Fruit fly (Drosophila melanogaster) whole organism, prepupa: Measurements from ENCODE around the gene ich.

Source experiments
- CG10631 ChIP-seq: fragments of 200-800 bp; sonication (Bioruptor generic); optimal IDR thresholded peaks from 2 replicates; lab custom pipeline; 2016; ENCODE audit warnings: missing biosample characterization, missing genetic modification characterization
- CG11294 ChIP-seq: fragments of 200-800 bp; sonication (Bioruptor generic); IDR thresholded peaks from 2 replicates; pipeline ENCODE4 v1.3.6; 2022; ENCODE audit warnings: missing biosample characterization, missing genetic modification characterization
- CG11762 ChIP-seq: fragments of 200-800 bp; sonication (Bioruptor generic); optimal IDR thresholded peaks from 3 replicates; lab custom pipeline; 2016; ENCODE audit warnings: missing biosample characterization, missing genetic modification characterization; ENCODE audit not compliant: insufficient read depth
- CG11902 ChIP-seq: fragments of 200-800 bp; sonication (Bioruptor generic); optimal IDR thresholded peaks from 3 replicates; lab custom pipeline; 2016; ENCODE audit warnings: missing biosample characterization, missing genetic modification characterization
- CG31627 ChIP-seq: fragments of 200-800 bp; sonication (Bioruptor generic); optimal IDR thresholded peaks from 3 replicates; lab custom pipeline; 2016; ENCODE audit warnings: missing biosample characterization, missing genetic modification characterization
- CG32006 ChIP-seq: fragments of 200-800 bp; sonication (Bioruptor generic); optimal IDR thresholded peaks from 3 replicates; lab custom pipeline; 2017; ENCODE audit warnings: missing biosample characterization, mild to moderate bottlenecking, missing genetic modification characterization
- CG34406 ChIP-seq: fragments of 200-800 bp; sonication (Bioruptor generic); optimal IDR thresholded peaks from 3 replicates; lab custom pipeline; 2016; ENCODE audit warnings: missing biosample characterization, missing genetic modification characterization
- CG6276 ChIP-seq: fragments of 200-800 bp; sonication (Bioruptor generic); optimal IDR thresholded peaks from 2 replicates; lab custom pipeline; 2017; ENCODE audit warnings: missing biosample characterization, mild to moderate bottlenecking, missing genetic modification characterization
- CG6792 ChIP-seq: fragments of 200-800 bp; sonication (Bioruptor generic); optimal IDR thresholded peaks from 3 replicates; lab custom pipeline; 2016; ENCODE audit warnings: missing biosample characterization, missing genetic modification characterization
- CG8319 ChIP-seq: fragments of 200-800 bp; sonication (Bioruptor generic); optimal IDR thresholded peaks from 3 replicates; lab custom pipeline; 2016; ENCODE audit warnings: missing biosample characterization, missing genetic modification characterization
- CG8632 ChIP-seq: fragments of 200-800 bp; sonication (Bioruptor generic); optimal IDR thresholded peaks from 3 replicates; lab custom pipeline; 2016; ENCODE audit warnings: missing biosample characterization, missing genetic modification characterization
- Eip75B ChIP-seq: fragments of 200-800 bp; sonication (Bioruptor generic); optimal IDR thresholded peaks from 3 replicates; lab custom pipeline; 2016; ENCODE audit warnings: missing biosample characterization, missing genetic modification characterization
- Eip78C ChIP-seq: fragments of 200-800 bp; sonication (Bioruptor generic); peaks from one replicate; lab custom pipeline; 2016; ENCODE audit warnings: missing biosample characterization, missing genetic modification characterization
- Eip93F ChIP-seq: fragments of 200-800 bp; sonication (Bioruptor generic); optimal IDR thresholded peaks from 2 replicates; lab custom pipeline; 2016; ENCODE audit warnings: missing biosample characterization, mild to moderate bottlenecking, missing genetic modification characterization
- Ets21C ChIP-seq: fragments of 200-800 bp; sonication (Bioruptor generic); optimal IDR thresholded peaks from 3 replicates; lab custom pipeline; 2016; ENCODE audit warnings: missing biosample characterization, missing genetic modification characterization
- Gug ChIP-seq: fragments of 200-800 bp; sonication (Bioruptor generic); IDR thresholded peaks from 2 replicates; pipeline ENCODE4 v1.3.6; 2022; ENCODE audit warnings: missing biosample characterization, missing genetic modification characterization
- Hr38 ChIP-seq: sonication (Bioruptor generic); optimal IDR thresholded peaks from 2 replicates; lab custom pipeline; 2016; ENCODE audit warnings: missing biosample characterization, missing genetic modification characterization
- Hr39 ChIP-seq: fragments of 200-800 bp; sonication (Bioruptor generic); optimal IDR thresholded peaks from 2 replicates; lab custom pipeline; 2016; ENCODE audit warnings: missing biosample characterization, missing genetic modification characterization
- Hr4 ChIP-seq: fragments of 200-800 bp; sonication (Bioruptor generic); optimal IDR thresholded peaks from 3 replicates; lab custom pipeline; 2016; ENCODE audit warnings: missing biosample characterization, missing genetic modification characterization
- Met ChIP-seq: fragments of 200-800 bp; sonication (Bioruptor generic); optimal IDR thresholded peaks from 3 replicates; lab custom pipeline; 2016; ENCODE audit warnings: missing biosample characterization, missing genetic modification characterization
- OdsH ChIP-seq: fragments of 200-800 bp; sonication (Bioruptor generic); optimal IDR thresholded peaks from 3 replicates; lab custom pipeline; 2016; ENCODE audit warnings: missing biosample characterization, missing genetic modification characterization
- Sox14 ChIP-seq: fragments of 200-800 bp; sonication (Bioruptor generic); optimal IDR thresholded peaks from 3 replicates; lab custom pipeline; 2016; ENCODE audit warnings: missing biosample characterization, missing genetic modification characterization
- Sox15 ChIP-seq: fragments of 200-800 bp; sonication (Bioruptor generic); optimal IDR thresholded peaks from 3 replicates; lab custom pipeline; 2016; ENCODE audit warnings: missing biosample characterization, missing genetic modification characterization
- dsx ChIP-seq: fragments of 200-800 bp; optimal IDR thresholded peaks from 3 replicates; lab custom pipeline; 2019; ENCODE audit warnings: missing biosample characterization, mild to moderate bottlenecking, missing genetic modification characterization, moderate library complexity; ENCODE audit not compliant: poor library complexity, severe bottlenecking
- eg ChIP-seq: fragments of 200-800 bp; sonication (Bioruptor generic); IDR thresholded peaks from 3 replicates; pipeline ENCODE4 v1.3.6; 2022; ENCODE audit warnings: missing biosample characterization, missing genetic modification characterization
- esn ChIP-seq: fragments of 200-800 bp; sonication (Bioruptor generic); optimal IDR thresholded peaks from 2 replicates; lab custom pipeline; 2016; ENCODE audit warnings: missing biosample characterization, mild to moderate bottlenecking, missing genetic modification characterization, moderate library complexity
- fd85E ChIP-seq: fragments of 200-800 bp; sonication (Bioruptor generic); optimal IDR thresholded peaks from 3 replicates; lab custom pipeline; 2016; ENCODE audit warnings: missing biosample characterization, missing genetic modification characterization
- fkh ChIP-seq: fragments of 200-800 bp; sonication (Bioruptor generic); optimal IDR thresholded peaks from 3 replicates; lab custom pipeline; 2017; ENCODE audit warnings: missing biosample characterization, mild to moderate bottlenecking, missing genetic modification characterization, moderate library complexity
- lz ChIP-seq: fragments of 200-800 bp; sonication (Bioruptor generic); optimal IDR thresholded peaks from 3 replicates; lab custom pipeline; 2016; ENCODE audit warnings: missing biosample characterization, missing genetic modification characterization
- pdm3 ChIP-seq: fragments of 200-800 bp; sonication (Bioruptor generic); optimal IDR thresholded peaks from 3 replicates; lab custom pipeline; 2016; ENCODE audit warnings: missing biosample characterization, missing genetic modification characterization
- salr ChIP-seq, 2 experiments: fragments of 200-800 bp; sonication (Bioruptor generic); optimal IDR thresholded peaks; 3 replicates each; lab custom pipeline; 2016 to 2018; ENCODE audit warnings: missing biosample characterization in 2 of 2, missing genetic modification characterization in 2 of 2, mild to moderate bottlenecking in 1 of 2
- spab ChIP-seq: fragments of 200-800 bp; sonication (Bioruptor generic); optimal IDR thresholded peaks from 2 replicates; lab custom pipeline; 2017; ENCODE audit warnings: missing biosample characterization, mild to moderate bottlenecking, missing genetic modification characterization, missing genetic modification reagents
- ss ChIP-seq, 2 experiments: fragments of 200-800 bp; sonication (Bioruptor generic); optimal IDR thresholded peaks; 2 replicates in 1 of 2; 3 replicates in 1 of 2; lab custom pipeline; 2017 to 2018; ENCODE audit warnings: mild to moderate bottlenecking in 2 of 2, missing biosample characterization in 2 of 2, missing genetic modification characterization in 2 of 2, moderate library complexity in 1 of 2
- topi ChIP-seq: fragments of 200-800 bp; sonication (Bioruptor generic); optimal IDR thresholded peaks from 3 replicates; lab custom pipeline; 2016; ENCODE audit warnings: missing biosample characterization, missing genetic modification characterization
- vri ChIP-seq: fragments of 200-800 bp; sonication (Bioruptor generic); optimal IDR thresholded peaks from 3 replicates; lab custom pipeline; 2016; ENCODE audit warnings: missing biosample characterization, mild to moderate bottlenecking, missing genetic modification characterization

Gene ich

DNA sequence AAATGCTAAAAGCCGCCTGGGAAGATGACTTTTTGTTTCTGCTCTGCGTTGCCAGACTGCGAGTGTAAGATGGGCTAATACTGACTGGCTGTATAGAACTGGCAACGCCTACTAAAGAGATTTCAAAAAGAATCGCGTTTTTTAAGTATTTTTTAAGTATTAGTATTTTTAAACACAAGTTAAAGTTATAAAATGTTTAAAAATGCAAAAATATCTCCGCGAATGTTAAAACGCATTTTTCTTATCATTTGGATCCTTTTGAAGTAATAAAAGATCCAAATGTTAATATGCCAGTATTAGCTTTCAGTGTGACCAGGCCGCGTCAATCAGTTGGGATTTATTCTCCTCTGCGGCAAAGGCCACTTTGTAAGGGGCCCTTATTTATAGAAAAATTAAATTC is 43.3 kb upstream of the ich start, which contains the start of the genes Prosbeta3 and Iru:
Prosbeta3 (minus strand) TSS at position 98 of the 400 bp plus-strand sequence.
Iru (plus strand) TSS at position 328 of the 400 bp plus-strand sequence.
- TF ChIP-seq eg (GFP tag; lab: Robert Waterston, UW) (no peak), Eip75B (no peak), Eip78C (GFP tag; lab: Kevin White, UChicago) (peak; percentile 64), pdm3 (GFP tag; lab: Kevin White, UChicago) (no peak), CG32006 (GFP tag; lab: Kevin White, UChicago) (no peak), Gug (GFP tag; lab: Robert Waterston, UW) (no peak), Ets21C (GFP tag; lab: Kevin White, UChicago) (no peak), OdsH (no peak), CG11294 (no peak), fd85E (GFP tag; lab: Kevin White, UChicago) (no peak), Hr39 (no peak), CG8632 (GFP tag; lab: Kevin White, UChicago) (no peak), Sox15 (no peak), CG34406 (GFP tag; lab: Kevin White, UChicago) (no peak), vri (GFP tag; lab: Kevin White, UChicago) (no peak), Sox14 (peak; percentile 13), spab (no peak), CG31627 (no peak), esn (GFP tag; lab: Kevin White, UChicago) (peak; percentile 2), CG8319 (GFP tag; lab: Kevin White, UChicago) (no peak), dsx (GFP tag; lab: Kevin White, UChicago) (peak; percentile 53), fkh (peak; percentile 86), Hr4 (GFP tag; lab: Kevin White, UChicago) (no peak), lz (GFP tag; lab: Kevin White, UChicago) (no peak), CG6276 (GFP tag; lab: Kevin White, UChicago) (no peak)

DNA sequence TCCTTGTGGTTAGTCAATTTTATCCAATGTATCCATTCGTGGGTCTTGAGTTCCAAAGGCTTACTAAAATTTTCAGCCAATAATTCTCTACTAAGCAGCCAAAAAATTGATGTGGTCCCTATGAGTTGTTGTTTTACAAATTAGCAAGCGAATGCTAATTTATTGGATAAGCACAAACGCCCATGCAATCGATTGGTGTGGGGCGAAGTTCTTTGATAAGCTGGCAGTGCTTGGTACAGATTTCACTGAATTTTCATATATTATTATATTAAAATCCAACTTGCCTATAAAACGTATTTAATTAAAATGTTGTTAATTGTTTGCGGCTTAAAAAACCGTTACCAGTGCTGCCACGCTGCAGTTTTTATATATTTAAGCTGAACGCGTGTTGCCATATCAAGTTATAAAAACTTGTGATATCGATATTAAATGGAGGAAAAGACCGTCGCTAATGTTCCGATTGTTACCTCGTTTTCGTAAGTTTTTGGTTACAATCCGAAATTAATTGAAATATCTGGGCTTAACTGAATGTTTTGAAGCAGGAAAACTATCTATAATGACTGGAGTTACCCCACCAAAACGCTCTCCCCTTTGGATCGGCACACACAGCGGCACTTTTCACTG is 40.9 kb upstream of the ich start, which contains the start of the genes CG31100 and CG11980:
CG31100 (minus strand) TSS at position 51 of the 624 bp plus-strand sequence.
CG11980 (plus strand) TSS at position 418 of the 624 bp plus-strand sequence.
- TF ChIP-seq Ets21C (GFP tag; lab: Kevin White, UChicago): no peak
- TF ChIP-seq fkh: peak; percentile 32
- TF ChIP-seq esn (GFP tag; lab: Kevin White, UChicago): peak; percentile 33

- TF ChIP-seq fkh (peak; percentile 19), topi (GFP tag; lab: Kevin White, UChicago) (peak; percentile 1), salr (GFP tag; optimal IDR thresholded peaks at IDR 0.05; lab: Kevin White, UChicago) (no peak), Eip78C (GFP tag; lab: Kevin White, UChicago) (peak; percentile 6)
Measured at dm6 chr3R:9002542-9002941, 39.7 kb upstream of the ich start.

- TF ChIP-seq CG11762 (GFP tag; lab: Kevin White, UChicago) (no peak), CG6276 (GFP tag; lab: Kevin White, UChicago) (no peak), ss (GFP tag; optimal IDR thresholded peaks at IDR 0.05; lab: Kevin White, UChicago) (no peak), Hr39 (no peak), CG6792 (no peak), eg (GFP tag; lab: Robert Waterston, UW) (no peak), Met (GFP tag; lab: Kevin White, UChicago) (no peak), CG10631 (GFP tag; lab: Kevin White, UChicago) (no peak), Hr38 (GFP tag; lab: Kevin White, UChicago) (no peak), CG8632 (GFP tag; lab: Kevin White, UChicago) (no peak), Eip93F (no peak), CG11902 (no peak), Sox14 (no peak), fkh (no peak)
Measured at dm6 chr3R:9001720-9002240, 38.9 kb upstream of the ich start.
